Worm (Caenorhabditis elegans) whole organism, late embryonic: Measurements from ENCODE around the gene F08D12.12.
A peak's percentile ranks its signal among the peaks of the same experiment; 100 is the strongest.

Source experiments
- F13H6.1 ChIP-seq: sonication (generic microtip); optimal IDR thresholded peaks from 2 replicates; lab custom pipeline; 2016; ENCODE audit warnings: missing genetic modification characterization, missing compliant biosample characterization
- Y22D7AL.16 ChIP-seq: sonication (generic microtip); optimal IDR thresholded peaks from 2 replicates; lab custom pipeline; 2016; ENCODE audit warnings: missing genetic modification characterization, missing compliant biosample characterization
- elt-2 ChIP-seq: sonication (generic microtip); optimal IDR thresholded peaks from 2 replicates; lab custom pipeline; 2016; ENCODE audit warnings: missing genetic modification reagents, missing genetic modification characterization, missing compliant biosample characterization
- hlh-6 ChIP-seq: sonication (generic microtip); optimal IDR thresholded peaks from 2 replicates; lab custom pipeline; 2016; ENCODE audit warnings: missing genotype, missing genetic modification characterization, missing compliant biosample characterization

ce11 chrII:2749595-2750048 lies 37.3 kb downstream of the F08D12.12 start, which contains the start of gene F29A7.4:
- TF ChIP-seq hlh-6 (tag; lab: Kevin White, UChicago) (no peak), Y22D7AL.16 (tag; lab: Kevin White, UChicago) (no peak), F13H6.1 (tag; lab: Kevin White, UChicago) (no peak), elt-2 (tag; lab: Kevin White, UChicago) (peak; percentile 66)
